Fruit fly (Drosophila melanogaster): ENCODE measurements around the gene CG17562.

dm6 chr3R:16664144-16664825 lies 49.2 kb downstream of the CG17562 start:
- TF ChIP-seq Gug (GFP tag; IDR thresholded peaks at IDR 0.05) (no peak), CG31627 (GFP tag; optimal IDR thresholded peaks at IDR 0.05) (no peak), Eip75B (GFP tag; optimal IDR thresholded peaks at IDR 0.05) (no peak)

Measured in whole organism, prepupa.